Fruit fly (Drosophila melanogaster) whole organism, embryonic: ENCODE data around the gene Spn75F.
A peak's percentile ranks its signal among the peaks of the same experiment; 100 is the strongest.

Experiments
- Aef1 ChIP-seq: fragments of 200-800 bp; sonication (Bioruptor generic); IDR thresholded peaks from 3 replicates; pipeline ENCODE4 v1.3.6; 2022; ENCODE audit warnings: missing biosample characterization, missing genetic modification characterization
- CG12071 ChIP-seq: fragments of 200-800 bp; sonication (Bioruptor generic); optimal IDR thresholded peaks from 3 replicates; lab custom pipeline; 2018; ENCODE audit warnings: missing biosample characterization, mild to moderate bottlenecking, missing genetic modification characterization
- CG13624 ChIP-seq: fragments of 200-800 bp; sonication (Bioruptor generic); optimal IDR thresholded peaks from 2 replicates; lab custom pipeline; 2016; ENCODE audit warnings: missing biosample characterization, missing genetic modification characterization
- CG14014 ChIP-seq: fragments of 200-800 bp; sonication (Bioruptor generic); IDR thresholded peaks from 2 replicates; pipeline ENCODE4 v1.3.6; 2022; ENCODE audit warnings: missing biosample characterization, missing genetic modification characterization
- CG14667 ChIP-seq: fragments of 200-800 bp; sonication (Bioruptor generic); IDR thresholded peaks from 2 replicates; pipeline ENCODE4 v1.3.6; 2022; ENCODE audit warnings: missing biosample characterization, missing genetic modification characterization
- CG15601 ChIP-seq: fragments of 200-800 bp; sonication (Bioruptor generic); optimal IDR thresholded peaks from 3 replicates; lab custom pipeline; 2019; ENCODE audit warnings: missing biosample characterization, mild to moderate bottlenecking, missing genetic modification characterization, moderate library complexity
- CG1647 ChIP-seq: fragments of 200-800 bp; sonication (Bioruptor generic); optimal IDR thresholded peaks from 3 replicates; lab custom pipeline; 2016; ENCODE audit warnings: missing biosample characterization, missing genetic modification characterization
- CG17186 ChIP-seq: fragments of 200-800 bp; sonication (Bioruptor generic); optimal IDR thresholded peaks from 3 replicates; lab custom pipeline; 2017; ENCODE audit warnings: missing biosample characterization, missing genetic modification reagents, missing genetic modification characterization
- CG17359 ChIP-seq: fragments of 200-800 bp; sonication (Bioruptor generic); optimal IDR thresholded peaks from 3 replicates; lab custom pipeline; 2018; ENCODE audit warnings: missing biosample characterization, mild to moderate bottlenecking, missing genetic modification characterization, moderate library complexity
- CG18599 ChIP-seq: fragments of 200-800 bp; sonication (Bioruptor generic); optimal IDR thresholded peaks from 3 replicates; lab custom pipeline; 2017; ENCODE audit warnings: missing biosample characterization, missing genetic modification characterization, mild to moderate bottlenecking, moderate library complexity, missing genetic modification reagents
- CG31224 ChIP-seq: fragments of 200-800 bp; sonication (Bioruptor generic); IDR thresholded peaks from 2 replicates; pipeline ENCODE4 v1.3.6; 2022; ENCODE audit warnings: missing biosample characterization, missing genetic modification characterization
- CG34376 ChIP-seq: fragments of 200-800 bp; sonication (Bioruptor generic); optimal IDR thresholded peaks from 2 replicates; lab custom pipeline; 2018; ENCODE audit warnings: missing biosample characterization, mild to moderate bottlenecking, missing genetic modification characterization
- CG4730 ChIP-seq: fragments of 200-800 bp; sonication (Bioruptor generic); IDR thresholded peaks from 2 replicates; pipeline ENCODE4 v1.3.6; 2022; ENCODE audit warnings: missing biosample characterization, missing genetic modification characterization
- CG7271 ChIP-seq: fragments of 200-800 bp; sonication (Bioruptor generic); optimal IDR thresholded peaks from 2 replicates; lab custom pipeline; 2018; ENCODE audit warnings: missing biosample characterization, mild to moderate bottlenecking, missing genetic modification characterization, moderate library complexity
- CG7745 ChIP-seq: fragments of 200-800 bp; sonication (Bioruptor generic); optimal IDR thresholded peaks from 2 replicates; lab custom pipeline; 2018; ENCODE audit warnings: missing biosample characterization, mild to moderate bottlenecking, missing genetic modification characterization, moderate library complexity
- CG8281 ChIP-seq: fragments of 200-800 bp; sonication (Bioruptor generic); optimal IDR thresholded peaks from 2 replicates; lab custom pipeline; 2018; ENCODE audit warnings: missing biosample characterization, mild to moderate bottlenecking, missing genetic modification characterization, moderate library complexity
- CG8765 ChIP-seq: fragments of 200-800 bp; sonication (Bioruptor generic); IDR thresholded peaks from 2 replicates; pipeline ENCODE4 v1.3.6; 2022; ENCODE audit warnings: missing biosample characterization, missing genetic modification characterization
- CG9609 ChIP-seq: fragments of 200-800 bp; sonication (Bioruptor generic); optimal IDR thresholded peaks from 3 replicates; lab custom pipeline; 2016; ENCODE audit warnings: missing biosample characterization, missing genetic modification characterization
- D ChIP-seq, 2 experiments: fragments of 200-800 bp in 1 of 2; fragments of >200 bp in 1 of 2; sonication (Bioruptor generic) in 1 of 2; optimal IDR thresholded peaks; 2 replicates in 1 of 2; 3 replicates in 1 of 2; lab custom pipeline; 2017; ENCODE audit warnings: mild to moderate bottlenecking in 1 of 2, missing biosample characterization in 1 of 2, missing genetic modification characterization in 1 of 2, missing genetic modification reagents in 1 of 2
- Dbx ChIP-seq: fragments of 200-800 bp; sonication (Bioruptor generic); IDR thresholded peaks from 3 replicates; pipeline ENCODE4 v1.3.6; 2022; ENCODE audit warnings: missing biosample characterization, missing genetic modification characterization
- Dek ChIP-seq: fragments of 200-800 bp; sonication (Bioruptor generic); optimal IDR thresholded peaks from 3 replicates; lab custom pipeline; 2019; ENCODE audit warnings: missing biosample characterization, mild to moderate bottlenecking, missing genetic modification characterization, moderate library complexity
- Dll ChIP-seq: fragments of 200-800 bp; sonication (Bioruptor generic); IDR thresholded peaks from 4 replicates; pipeline ENCODE4 v1.3.6; 2022; ENCODE audit warnings: missing biosample characterization, missing genetic modification characterization; ENCODE audit not compliant: partially characterized antibody
- Doc2 ChIP-seq: fragments of 200-800 bp; sonication (Bioruptor generic); IDR thresholded peaks from 2 replicates; pipeline ENCODE4 v1.3.6; 2022; ENCODE audit warnings: missing biosample characterization, missing genetic modification characterization
- Doc3 ChIP-seq: fragments of 200-800 bp; sonication (Bioruptor generic); IDR thresholded peaks from 3 replicates; pipeline ENCODE4 v1.3.6; 2022; ENCODE audit warnings: missing biosample characterization, missing genetic modification characterization; ENCODE audit not compliant: partially characterized antibody
- Dp ChIP-seq: fragments of 200-800 bp; sonication (Bioruptor generic); optimal IDR thresholded peaks from 2 replicates; lab custom pipeline; 2018; ENCODE audit warnings: missing biosample characterization, mild to moderate bottlenecking, missing genetic modification characterization, moderate library complexity
- Ets97D ChIP-seq: fragments of 200-800 bp; sonication (Bioruptor generic); optimal IDR thresholded peaks from 3 replicates; lab custom pipeline; 2016; ENCODE audit warnings: missing biosample characterization, missing genetic modification characterization
- HLH3B ChIP-seq: fragments of 200-800 bp; sonication (Bioruptor generic); IDR thresholded peaks from 2 replicates; pipeline ENCODE4 v1.3.6; 2022; ENCODE audit warnings: missing biosample characterization, missing genetic modification characterization
- Hand ChIP-seq: fragments of 200-800 bp; sonication (Bioruptor generic); optimal IDR thresholded peaks from 2 replicates; lab custom pipeline; 2017; ENCODE audit warnings: mild to moderate bottlenecking, missing biosample characterization, missing genetic modification reagents, missing genetic modification characterization
- Hmr ChIP-seq: fragments of 200-800 bp; sonication (Bioruptor generic); optimal IDR thresholded peaks from 3 replicates; lab custom pipeline; 2017; ENCODE audit warnings: mild to moderate bottlenecking, missing biosample characterization, missing genetic modification reagents, missing genetic modification characterization
- Jarid2 ChIP-seq: fragments of 200-800 bp; sonication (Bioruptor generic); optimal IDR thresholded peaks from 3 replicates; lab custom pipeline; 2017; ENCODE audit warnings: mild to moderate bottlenecking, missing biosample characterization, missing genetic modification reagents, missing genetic modification characterization
- Max ChIP-seq: fragments of 200-800 bp; sonication (Bioruptor generic); optimal IDR thresholded peaks from 2 replicates; lab custom pipeline; 2016; ENCODE audit warnings: missing biosample characterization, mild to moderate bottlenecking, missing genetic modification characterization
- NC2β ChIP-seq: fragments of 200-800 bp; sonication (Bioruptor generic); optimal IDR thresholded peaks from 2 replicates; lab custom pipeline; 2016; ENCODE audit warnings: missing biosample characterization, missing genetic modification characterization
- NFAT ChIP-seq: fragments of 200-800 bp; sonication (Bioruptor generic); IDR thresholded peaks from 2 replicates; pipeline ENCODE4 v1.3.6; 2022; ENCODE audit warnings: missing biosample characterization, missing genetic modification characterization
- Six4 ChIP-seq: fragments of 200-800 bp; sonication (Bioruptor generic); optimal IDR thresholded peaks from 2 replicates; lab custom pipeline; 2016; ENCODE audit warnings: missing biosample characterization, missing genetic modification characterization
- ac ChIP-seq: fragments of 200-800 bp; sonication (Bioruptor generic); optimal IDR thresholded peaks from 3 replicates; lab custom pipeline; 2017; ENCODE audit warnings: missing biosample characterization, mild to moderate bottlenecking, missing genetic modification characterization
- al ChIP-seq: fragments of 200-800 bp; sonication (Bioruptor generic); IDR thresholded peaks from 2 replicates; pipeline ENCODE4 v1.3.6; 2022; ENCODE audit warnings: missing biosample characterization, missing genetic modification characterization
- ash1 ChIP-seq: fragments of 200-800 bp; sonication (Bioruptor generic); optimal IDR thresholded peaks from 2 replicates; lab custom pipeline; 2018; ENCODE audit warnings: missing biosample characterization, mild to moderate bottlenecking, missing genetic modification characterization
- bsh ChIP-seq, 2 experiments: fragments of 200-800 bp; sonication (Bioruptor generic); optimal IDR thresholded peaks; 2 replicates each; lab custom pipeline; 2017 to 2018; ENCODE audit warnings: mild to moderate bottlenecking in 2 of 2, missing biosample characterization in 2 of 2, missing genetic modification characterization in 2 of 2, moderate library complexity in 1 of 2
- ci ChIP-seq: fragments of 200-800 bp; sonication (Bioruptor generic); IDR thresholded peaks from 3 replicates; pipeline ENCODE4 v1.3.6; 2022; ENCODE audit warnings: missing biosample characterization, missing genetic modification characterization
- crol ChIP-seq: fragments of 200-800 bp; sonication (Bioruptor generic); IDR thresholded peaks from 2 replicates; pipeline ENCODE4 v1.3.6; 2022; ENCODE audit warnings: missing biosample characterization, missing genetic modification characterization
- dysf ChIP-seq: fragments of 200-800 bp; sonication (Bioruptor generic); IDR thresholded peaks from 3 replicates; pipeline ENCODE4 v1.3.6; 2022; ENCODE audit warnings: missing biosample characterization, missing genetic modification characterization
- grn ChIP-seq: fragments of 200-800 bp; sonication (Bioruptor generic); optimal IDR thresholded peaks from 3 replicates; lab custom pipeline; 2017; ENCODE audit warnings: missing biosample characterization, missing genetic modification characterization
- gsb-n ChIP-seq: fragments of 200-800 bp; sonication (Bioruptor generic); optimal IDR thresholded peaks from 3 replicates; lab custom pipeline; 2018; ENCODE audit warnings: missing biosample characterization, mild to moderate bottlenecking, missing genetic modification characterization
- kay ChIP-seq: fragments of 200-800 bp; sonication (Bioruptor generic); optimal IDR thresholded peaks from 2 replicates; lab custom pipeline; 2016; ENCODE audit warnings: missing biosample characterization, missing genetic modification characterization
- klu ChIP-seq: fragments of 200-800 bp; sonication (Bioruptor generic); IDR thresholded peaks from 2 replicates; pipeline ENCODE4 v1.3.6; 2022; ENCODE audit warnings: missing biosample characterization, missing genetic modification characterization
- otp ChIP-seq: fragments of 200-800 bp; sonication (Bioruptor generic); IDR thresholded peaks from 3 replicates; pipeline ENCODE4, ENCODE4 v1.3.6; 2022; ENCODE audit warnings: missing biosample characterization, missing genetic modification characterization
- sima ChIP-seq: fragments of 200-800 bp; sonication (Bioruptor generic); optimal IDR thresholded peaks from 2 replicates; lab custom pipeline; 2016; ENCODE audit warnings: missing biosample characterization, missing genetic modification characterization
- sisA ChIP-seq: fragments of 200-800 bp; sonication (Bioruptor generic); IDR thresholded peaks from 2 replicates; pipeline ENCODE4 v1.3.6; 2022; ENCODE audit warnings: missing biosample characterization, missing genetic modification characterization
- so ChIP-seq: fragments of 200-800 bp; sonication (Bioruptor generic); IDR thresholded peaks from 3 replicates; pipeline ENCODE4 v1.3.6; 2022; ENCODE audit warnings: missing biosample characterization, missing genetic modification characterization

Spn75F gene

DNA sequence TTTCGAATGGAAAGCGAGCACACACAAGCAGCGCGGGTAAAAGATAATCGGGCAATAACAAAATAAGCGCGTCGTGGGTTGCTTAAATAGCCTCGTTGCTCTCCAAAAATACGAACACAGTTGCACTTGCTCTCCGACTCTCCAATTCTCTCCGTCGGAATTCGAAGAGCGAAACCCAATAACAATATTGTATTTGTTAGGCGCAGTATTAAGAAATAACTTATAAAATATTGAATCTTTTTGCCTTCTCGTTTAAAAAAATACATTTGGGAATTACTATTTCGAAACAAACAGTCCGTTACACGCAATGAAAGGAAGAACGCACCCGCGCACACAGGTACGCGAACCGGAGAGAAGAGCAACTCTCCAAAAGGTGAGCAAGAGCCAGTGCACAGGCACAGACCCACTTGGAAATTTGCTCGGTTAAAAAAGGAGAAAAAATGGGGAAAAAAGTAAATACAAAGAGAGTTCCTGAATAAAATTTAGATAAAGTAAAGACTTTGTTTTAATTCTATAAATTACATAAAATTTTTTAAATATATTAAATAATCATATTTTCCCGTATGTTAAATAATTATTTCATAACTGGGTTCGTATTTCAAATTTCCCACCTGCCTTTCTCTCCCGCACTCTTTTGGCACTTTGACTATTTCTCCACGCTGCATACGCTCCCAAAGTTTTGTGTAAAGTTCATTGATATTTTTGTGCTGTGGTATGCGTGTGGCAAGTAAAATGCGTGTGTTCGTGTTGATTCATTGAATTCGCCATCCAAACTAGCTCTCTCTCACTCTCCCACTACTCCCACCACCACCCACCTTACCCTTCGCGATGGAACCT is 42.9 kb downstream of the Spn75F start, which contains the start of gene Mkp3 (continued):
- TF ChIP-seq CG8765 (GFP tag; lab: Robert Waterston, UW) = peak; percentile 77; the same call in 1 of the 2 replicates
- peak; percentile 86 for TF ChIP-seq al
- peak; percentile 71 to 87 for TF ChIP-seq bsh (GFP tag; optimal IDR thresholded peaks at IDR 0.05; lab: Kevin White, UChicago)
- peak; percentile 92 for TF ChIP-seq HLH3B (GFP tag; lab: Robert Waterston, UW)
- peak; percentile 87 for TF ChIP-seq gsb-n (tag; lab: Kevin White, UChicago)
- TF ChIP-seq CG15601 = peak; percentile 85
- TF ChIP-seq CG14667 = peak; percentile 81
- TF ChIP-seq so (GFP tag; lab: Robert Waterston, UW) = peak; percentile 94
- TF ChIP-seq CG31224 (GFP tag; lab: Robert Waterston, UW) = peak; percentile 84
- no peak for TF ChIP-seq CG17186 (GFP tag; lab: Kevin White, UChicago)
- no peak for TF ChIP-seq Doc3 (GFP tag; lab: Robert Waterston, UW)
- TF ChIP-seq CG1647 (GFP tag; lab: Kevin White, UChicago) = no peak
- peak; percentile 82 for TF ChIP-seq ci (GFP tag; lab: Robert Waterston, UW)
- TF ChIP-seq Jarid2 (GFP tag; lab: Kevin White, UChicago) = peak; percentile 46
- TF ChIP-seq NFAT (GFP tag; lab: Robert Waterston, UW) = peak; percentile 72
- no peak for TF ChIP-seq Dp
- peak; percentile 89 for TF ChIP-seq CG34376 (GFP tag; lab: Kevin White, UChicago)
- peak; percentile 40 for TF ChIP-seq CG12071 (GFP tag; lab: Kevin White, UChicago)
- TF ChIP-seq crol = peak; percentile 88
- no peak for TF ChIP-seq sima (GFP tag; lab: Kevin White, UChicago)
- peak; percentile 71 for TF ChIP-seq Max (GFP tag; lab: Kevin White, UChicago)
- TF ChIP-seq CG18599 (GFP tag; lab: Kevin White, UChicago) = peak; percentile 97
- peak; percentile 89 for TF ChIP-seq Aef1 (GFP tag; lab: Robert Waterston, UW)
- no peak; the same call in none of the 2 replicates for TF ChIP-seq klu (GFP tag; lab: Robert Waterston, UW)
- peak; percentile 78 for TF ChIP-seq Six4 (GFP tag; lab: Kevin White, UChicago)
- TF ChIP-seq kay (GFP tag; lab: Kevin White, UChicago) = peak; percentile 36
- TF ChIP-seq Dek (tag; lab: Kevin White, UChicago) = peak; percentile 93
- TF ChIP-seq sisA = peak; percentile 79
- TF ChIP-seq NC2β (GFP tag; lab: Kevin White, UChicago) = no peak
- TF ChIP-seq CG9609 = peak; percentile 19
- no peak for TF ChIP-seq ash1 (GFP tag; lab: Kevin White, UChicago)
- TF ChIP-seq Hand (GFP tag; lab: Kevin White, UChicago) = peak; percentile 95
- no peak for TF ChIP-seq CG7745
- TF ChIP-seq CG4730 (GFP tag; lab: Robert Waterston, UW) = peak; percentile 79
- TF ChIP-seq grn = no peak
- no peak for TF ChIP-seq ac (GFP tag; lab: Kevin White, UChicago)
- peak; percentile 89 for TF ChIP-seq CG17359 (tag; lab: Kevin White, UChicago)
- TF ChIP-seq Ets97D = no peak
- peak; percentile 47; the same call in 1 of the 3 replicates for TF ChIP-seq otp
- no peak for TF ChIP-seq Dll (GFP tag; lab: Robert Waterston, UW)
- TF ChIP-seq CG13624 (GFP tag; lab: Kevin White, UChicago) = no peak
- peak; percentile 97 for TF ChIP-seq Hmr (GFP tag; lab: Kevin White, UChicago)
- no peak for TF ChIP-seq CG7271
- no peak for TF ChIP-seq Doc2
- TF ChIP-seq dysf (GFP tag; lab: Robert Waterston, UW) = peak; percentile 94
- TF ChIP-seq CG8281 = peak; percentile 77
- TF ChIP-seq CG14014 (GFP tag; lab: Robert Waterston, UW) = peak; percentile 91
- peak; percentile 87 for TF ChIP-seq Dbx (GFP tag; lab: Robert Waterston, UW)
- no peak for TF ChIP-seq D (optimal IDR thresholded peaks at IDR 0.05; lab: Kevin White, UChicago)
- peak; percentile 85 for TF ChIP-seq D (GFP tag; optimal IDR thresholded peaks at IDR 0.05; lab: Kevin White, UChicago)
